Fruit fly (Drosophila melanogaster) whole organism, embryonic: Measurements from ENCODE around the gene CG14627.

Experiments used
- CG11504 ChIP-seq: fragments of 200-800 bp; sonication (Bioruptor generic); optimal IDR thresholded peaks from 3 replicates; lab custom pipeline; 2019; ENCODE audit warnings: missing biosample characterization, mild to moderate bottlenecking, missing genetic modification characterization, moderate library complexity
- CG12391 ChIP-seq: fragments of 200-800 bp; sonication (Bioruptor generic); optimal IDR thresholded peaks from 3 replicates; lab custom pipeline; 2018; ENCODE audit warnings: missing biosample characterization, mild to moderate bottlenecking, missing genetic modification characterization, moderate library complexity
- CG13287 ChIP-seq: fragments of 200-800 bp; sonication (Bioruptor generic); IDR thresholded peaks from 2 replicates; pipeline ENCODE4 v1.3.6; 2022; ENCODE audit warnings: missing biosample characterization, missing genetic modification characterization; ENCODE audit not compliant: partially characterized antibody
- CG13424 ChIP-seq: fragments of 200-800 bp; sonication (Bioruptor generic); optimal IDR thresholded peaks from 2 replicates; lab custom pipeline; 2019; ENCODE audit warnings: missing biosample characterization, mild to moderate bottlenecking, missing genetic modification characterization, moderate library complexity
- CG14667 ChIP-seq: fragments of 200-800 bp; sonication (Bioruptor generic); IDR thresholded peaks from 2 replicates; pipeline ENCODE4 v1.3.6; 2022; ENCODE audit warnings: missing biosample characterization, missing genetic modification characterization
- CG18262 ChIP-seq: fragments of 200-800 bp; optimal IDR thresholded peaks from 3 replicates; lab custom pipeline; 2019; ENCODE audit warnings: missing biosample characterization, mild to moderate bottlenecking, missing genetic modification characterization, moderate library complexity
- CG2116 ChIP-seq: fragments of 200-800 bp; sonication (Bioruptor generic); optimal IDR thresholded peaks from 3 replicates; lab custom pipeline; 2018; ENCODE audit warnings: missing biosample characterization, mild to moderate bottlenecking, missing genetic modification characterization
- CG30431 ChIP-seq: fragments of 200-800 bp; sonication (Bioruptor generic); optimal IDR thresholded peaks from 2 replicates; lab custom pipeline; 2017; ENCODE audit warnings: missing biosample characterization, missing genetic modification characterization
- CG3726 ChIP-seq: fragments of 200-800 bp; sonication (Bioruptor generic); IDR thresholded peaks from 3 replicates; pipeline ENCODE4, ENCODE4 v1.3.6; 2022; ENCODE audit warnings: missing biosample characterization, missing genetic modification characterization
- CG7271 ChIP-seq: fragments of 200-800 bp; sonication (Bioruptor generic); optimal IDR thresholded peaks from 2 replicates; lab custom pipeline; 2018; ENCODE audit warnings: missing biosample characterization, mild to moderate bottlenecking, missing genetic modification characterization, moderate library complexity
- CG7357 ChIP-seq: fragments of 200-800 bp; sonication (Bioruptor generic); IDR thresholded peaks from 3 replicates; pipeline ENCODE4 v1.3.6; 2022; ENCODE audit warnings: missing biosample characterization, missing genetic modification characterization
- CG7987 ChIP-seq: fragments of 200-800 bp; sonication (Bioruptor generic); optimal IDR thresholded peaks from 2 replicates; lab custom pipeline; 2018; ENCODE audit warnings: missing biosample characterization, mild to moderate bottlenecking, missing genetic modification characterization, moderate library complexity
- CoRest ChIP-seq: fragments of 200-800 bp; sonication (Bioruptor generic); optimal IDR thresholded peaks from 3 replicates; lab custom pipeline; 2018; ENCODE audit warnings: missing biosample characterization, mild to moderate bottlenecking, missing genetic modification characterization, moderate library complexity
- Doc3 ChIP-seq: fragments of 200-800 bp; sonication (Bioruptor generic); IDR thresholded peaks from 3 replicates; pipeline ENCODE4 v1.3.6; 2022; ENCODE audit warnings: missing biosample characterization, missing genetic modification characterization; ENCODE audit not compliant: partially characterized antibody
- Dp ChIP-seq: fragments of 200-800 bp; sonication (Bioruptor generic); optimal IDR thresholded peaks from 2 replicates; lab custom pipeline; 2018; ENCODE audit warnings: missing biosample characterization, mild to moderate bottlenecking, missing genetic modification characterization, moderate library complexity
- Drgx ChIP-seq: fragments of 200-800 bp; sonication (Bioruptor generic); IDR thresholded peaks from 2 replicates; pipeline ENCODE4 v1.3.6; 2022; ENCODE audit warnings: missing biosample characterization, missing genetic modification characterization
- ERR ChIP-seq: fragments of 200-800 bp; sonication (Bioruptor generic); optimal IDR thresholded peaks from 2 replicates; lab custom pipeline; 2016; ENCODE audit warnings: missing biosample characterization, missing genetic modification characterization
- Elba2 ChIP-seq: fragments of 200-800 bp; sonication (Bioruptor generic); optimal IDR thresholded peaks from 3 replicates; lab custom pipeline; 2016; ENCODE audit warnings: missing biosample characterization, missing genetic modification characterization
- Ets97D ChIP-seq: fragments of 200-800 bp; sonication (Bioruptor generic); optimal IDR thresholded peaks from 3 replicates; lab custom pipeline; 2016; ENCODE audit warnings: missing biosample characterization, missing genetic modification characterization
- Hsf ChIP-seq: fragments of 200-800 bp; sonication (Bioruptor generic); optimal IDR thresholded peaks from 3 replicates; lab custom pipeline; 2016; ENCODE audit warnings: missing biosample characterization, missing genetic modification characterization
- Lhr ChIP-seq: fragments of 200-800 bp; sonication (Bioruptor generic); optimal IDR thresholded peaks from 3 replicates; lab custom pipeline; 2017; ENCODE audit warnings: mild to moderate bottlenecking, missing biosample characterization, missing genetic modification reagents, missing genetic modification characterization
- Nf-YA ChIP-seq: fragments of 200-800 bp; sonication (Bioruptor generic); IDR thresholded peaks from 2 replicates; pipeline ENCODE4 v1.3.6; 2022; ENCODE audit warnings: missing biosample characterization, missing genetic modification characterization
- TFAM ChIP-seq: fragments of 200-800 bp; sonication (Bioruptor generic); optimal IDR thresholded peaks from 2 replicates; lab custom pipeline; 2017; ENCODE audit warnings: missing biosample characterization, missing genetic modification characterization, inconsistent platforms
- Taf1 ChIP-seq: fragments of 200-800 bp; sonication (Bioruptor generic); IDR thresholded peaks from 2 replicates; pipeline ENCODE4 v1.3.6; 2022; ENCODE audit warnings: missing biosample characterization, missing genetic modification characterization
- amos ChIP-seq: fragments of 200-800 bp; sonication (Bioruptor generic); IDR thresholded peaks from 2 replicates; pipeline ENCODE4 v1.3.6; 2022; ENCODE audit warnings: missing biosample characterization, missing genetic modification characterization; ENCODE audit not compliant: partially characterized antibody
- ara ChIP-seq: fragments of 200-800 bp; sonication (Bioruptor generic); IDR thresholded peaks from 2 replicates; pipeline ENCODE4 v1.3.6; 2022; ENCODE audit warnings: missing biosample characterization, missing genetic modification characterization
- cato ChIP-seq: fragments of 200-800 bp; sonication (Bioruptor generic); optimal IDR thresholded peaks from 2 replicates; lab custom pipeline; 2016; ENCODE audit warnings: missing biosample characterization, missing genetic modification characterization, borderline replicate concordance
- chinmo ChIP-seq: fragments of 200-800 bp; sonication (Bioruptor generic); IDR thresholded peaks from 4 replicates; pipeline ENCODE4 v1.3.6; 2022; ENCODE audit warnings: missing biosample characterization, missing genetic modification characterization; ENCODE audit not compliant: partially characterized antibody
- chn ChIP-seq: fragments of 200-800 bp; sonication (Bioruptor generic); optimal IDR thresholded peaks from 2 replicates; lab custom pipeline; 2016; ENCODE audit warnings: missing biosample characterization, missing genetic modification characterization
- corto ChIP-seq: fragments of 200-800 bp; sonication (Bioruptor generic); optimal IDR thresholded peaks from 2 replicates; lab custom pipeline; 2016; ENCODE audit warnings: missing biosample characterization, mild to moderate bottlenecking, missing genetic modification characterization, moderate library complexity
- croc ChIP-seq: fragments of 200-800 bp; sonication (Bioruptor generic); conservative IDR thresholded peaks from 3 replicates; pipeline ENCODE4 v1.3.6; 2022; ENCODE audit warnings: missing biosample characterization, missing genetic modification characterization
- cwo ChIP-seq: fragments of 200-800 bp; sonication (Bioruptor generic); optimal IDR thresholded peaks from 3 replicates; lab custom pipeline; 2017; ENCODE audit warnings: missing biosample characterization, missing genetic modification characterization, mild to moderate bottlenecking, moderate library complexity, missing genetic modification reagents
- dmrt99B ChIP-seq: fragments of 200-800 bp; sonication (Bioruptor generic); optimal IDR thresholded peaks from 2 replicates; lab custom pipeline; 2018; ENCODE audit warnings: missing biosample characterization, mild to moderate bottlenecking, missing genetic modification characterization, moderate library complexity
- gfzf ChIP-seq: fragments of 200-800 bp; sonication (Bioruptor generic); optimal IDR thresholded peaks from 2 replicates; lab custom pipeline; 2016; ENCODE audit warnings: missing biosample characterization, mild to moderate bottlenecking, missing genetic modification characterization, moderate library complexity
- gsb ChIP-seq: fragments of 200-800 bp; sonication (Bioruptor generic); IDR thresholded peaks from 2 replicates; pipeline ENCODE4 v1.3.6; 2022; ENCODE audit warnings: missing biosample characterization, missing genetic modification characterization
- inv ChIP-seq: fragments of 200-800 bp; sonication (Bioruptor generic); IDR thresholded peaks from 2 replicates; pipeline ENCODE4 v1.3.6; 2022; ENCODE audit warnings: missing biosample characterization, missing genetic modification characterization; ENCODE audit not compliant: partially characterized antibody
- p53 ChIP-seq: fragments of 200-800 bp; sonication (Bioruptor generic); optimal IDR thresholded peaks from 2 replicates; lab custom pipeline; 2016; ENCODE audit warnings: missing biosample characterization, missing genetic modification characterization
- pho ChIP-seq: fragments of 200-800 bp; sonication (Bioruptor generic); optimal IDR thresholded peaks from 2 replicates; lab custom pipeline; 2016; ENCODE audit warnings: missing biosample characterization, missing genetic modification characterization
- phol ChIP-seq: fragments of 200-800 bp; sonication (Bioruptor generic); optimal IDR thresholded peaks from 3 replicates; lab custom pipeline; 2018; ENCODE audit warnings: missing biosample characterization, mild to moderate bottlenecking, missing genetic modification characterization, moderate library complexity
- pzg ChIP-seq: fragments of 200-800 bp; sonication (Bioruptor generic); optimal IDR thresholded peaks from 3 replicates; lab custom pipeline; 2018; ENCODE audit warnings: missing biosample characterization, mild to moderate bottlenecking, missing genetic modification characterization, moderate library complexity
- sim ChIP-seq: fragments of 200-800 bp; sonication (Bioruptor generic); IDR thresholded peaks from 2 replicates; pipeline ENCODE4 v1.3.6; 2022; ENCODE audit warnings: missing biosample characterization, missing genetic modification characterization
- stwl ChIP-seq: fragments of 200-800 bp; sonication (Bioruptor generic); optimal IDR thresholded peaks from 3 replicates; lab custom pipeline; 2018; ENCODE audit warnings: missing biosample characterization, mild to moderate bottlenecking, missing genetic modification characterization, moderate library complexity
- trem ChIP-seq: fragments of 200-800 bp; optimal IDR thresholded peaks from 3 replicates; lab custom pipeline; 2019; ENCODE audit warnings: missing biosample characterization, mild to moderate bottlenecking, missing genetic modification characterization, moderate library complexity
- wdn ChIP-seq: fragments of 200-800 bp; sonication (Bioruptor generic); IDR thresholded peaks from 2 replicates; pipeline ENCODE4 v1.3.6; 2022; ENCODE audit warnings: missing biosample characterization, missing genetic modification characterization

The CG14627 gene

DNA sequence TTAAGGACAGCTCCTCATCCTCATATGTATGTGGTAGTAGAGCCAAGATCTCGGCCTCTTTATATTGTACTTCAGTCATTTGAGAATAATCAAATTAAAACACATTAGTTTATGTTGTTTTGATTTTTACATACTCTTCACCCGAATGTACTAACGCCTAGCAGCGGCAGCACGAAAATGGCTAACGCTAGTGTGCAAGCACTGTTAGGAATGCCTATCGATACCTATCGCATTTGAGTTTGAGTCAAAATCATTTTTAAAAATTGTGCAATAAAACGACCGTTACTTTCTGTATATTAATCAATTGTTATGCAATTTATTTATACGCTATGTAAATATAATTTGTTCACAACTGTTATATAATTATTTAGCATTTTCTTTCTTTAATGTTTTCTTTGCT, 33.6 kb downstream of the CG14627 start, which contains the start of gene CG11398 (continued):
- TF ChIP-seq phol, result peak; percentile 67
- TF ChIP-seq p53 (GFP tag; lab: Kevin White, UChicago), result no peak
- TF ChIP-seq chinmo (GFP tag; lab: Robert Waterston, UW), result 0 out of 4 replicates have a peak, but pooled peaks have one; percentile 69
- TF ChIP-seq dmrt99B (tag; lab: Kevin White, UChicago), result no peak
- no peak for TF ChIP-seq cato (GFP tag; lab: Kevin White, UChicago)
- no peak for TF ChIP-seq CG13424 (tag; lab: Kevin White, UChicago)
- no peak for TF ChIP-seq wdn (GFP tag; lab: Robert Waterston, UW)
- no peak for TF ChIP-seq CG7987 (GFP tag; lab: Kevin White, UChicago)
- TF ChIP-seq Dp (GFP tag; lab: Kevin White, UChicago), result peak; percentile 76
- TF ChIP-seq CG2116, result peak; percentile 88
- TF ChIP-seq pzg (GFP tag; lab: Kevin White, UChicago), result peak; percentile 81
- TF ChIP-seq amos (GFP tag; lab: Robert Waterston, UW), result peak; percentile 87
- TF ChIP-seq CG7357 (GFP tag; lab: Robert Waterston, UW), result peak; percentile 46; the same call in 1 of the 3 replicates
- peak; percentile 81 for TF ChIP-seq trem (tag; lab: Kevin White, UChicago)
- TF ChIP-seq CG3726 (GFP tag; lab: Robert Waterston, UW), result no peak
- peak; percentile 87 for TF ChIP-seq CG13287 (GFP tag; lab: Robert Waterston, UW)
- no peak for TF ChIP-seq CG11504 (tag; lab: Kevin White, UChicago)
- TF ChIP-seq corto (GFP tag; lab: Kevin White, UChicago), result no peak
- TF ChIP-seq croc (GFP tag; lab: Robert Waterston, UW), result no peak
- no peak for TF ChIP-seq chn (GFP tag; lab: Kevin White, UChicago)
- no peak for TF ChIP-seq CG14667 (GFP tag; lab: Robert Waterston, UW)
- peak; percentile 71 for TF ChIP-seq CoRest
- TF ChIP-seq gsb, result no peak
- peak; percentile 18 for TF ChIP-seq Lhr (GFP tag; lab: Kevin White, UChicago)
- TF ChIP-seq Doc3 (GFP tag; lab: Robert Waterston, UW), result peak; percentile 55; the same call in 2 of the 3 replicates
- peak; percentile 68 for TF ChIP-seq inv (GFP tag; lab: Robert Waterston, UW)
- no peak for TF ChIP-seq sim
- TF ChIP-seq ara (GFP tag; lab: Robert Waterston, UW), result no peak
- TF ChIP-seq TFAM, result no peak
- no peak for TF ChIP-seq CG30431
- TF ChIP-seq CG7271, result no peak
- no peak for TF ChIP-seq ERR (GFP tag; lab: Kevin White, UChicago)
- TF ChIP-seq Hsf, result no peak
- no peak for TF ChIP-seq cwo
- TF ChIP-seq CG12391 (tag; lab: Kevin White, UChicago), result peak; percentile 20

dm6 chrX:1216681-1217080, 35.3 kb downstream of the CG14627 start:
- TF ChIP-seq Nf-YA (GFP tag; lab: Robert Waterston, UW) (no peak), Elba2 (GFP tag; lab: Kevin White, UChicago) (peak; percentile 80), Drgx (GFP tag; lab: Robert Waterston, UW) (peak; percentile 20; the same call in 1 of the 2 replicates), pho (no peak), gfzf (GFP tag; lab: Kevin White, UChicago) (peak; percentile 39), stwl (tag; lab: Kevin White, UChicago) (peak; percentile 87), CG18262 (tag; lab: Kevin White, UChicago) (peak; percentile 7), Taf1 (no peak), Ets97D (GFP tag; lab: Kevin White, UChicago) (peak; percentile 38)
